Fruit fly (Drosophila melanogaster): ENCODE measurements around the gene CG31659.

DNA sequence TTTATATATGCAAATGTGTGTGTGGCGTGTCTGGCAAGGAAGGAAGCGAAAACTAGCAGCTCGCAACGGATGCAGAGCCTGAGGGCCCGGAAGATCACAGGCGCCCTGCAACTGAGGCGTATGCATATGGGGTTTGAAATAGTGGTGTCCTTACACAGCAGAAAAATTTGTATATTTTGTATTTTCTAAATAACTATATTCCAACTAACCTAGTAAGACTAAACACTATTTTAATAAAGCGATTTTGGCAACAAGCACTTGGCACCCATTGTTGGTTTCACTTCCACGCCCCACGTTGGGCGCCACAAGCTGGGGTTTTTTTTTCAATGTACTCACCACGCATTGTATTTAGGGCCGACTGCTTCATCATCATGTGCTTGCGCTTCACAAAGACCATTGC lies 26.9 kb upstream of the CG31659 start:
- TF ChIP-seq lmd (GFP tag; IDR thresholded peaks at IDR 0.05), result no peak
- no peak for TF ChIP-seq exex (tag; optimal IDR thresholded peaks at IDR 0.05)
- TF ChIP-seq hth (optimal IDR thresholded peaks at IDR 0.05), result no peak
- no peak for TF ChIP-seq psq (GFP tag; optimal IDR thresholded peaks at IDR 0.05)
- no peak for TF ChIP-seq CG11695 (GFP tag; IDR thresholded peaks at IDR 0.05)
- TF ChIP-seq CG13296 (GFP tag; optimal IDR thresholded peaks at IDR 0.05), result no peak
- TF ChIP-seq pb (GFP tag; optimal IDR thresholded peaks at IDR 0.05), result no peak
- no peak for TF ChIP-seq CoRest (tag; optimal IDR thresholded peaks at IDR 0.05)
- TF ChIP-seq wek (GFP tag; optimal IDR thresholded peaks at IDR 0.05), result no peak
- no peak for TF ChIP-seq CG4854 (GFP tag; optimal IDR thresholded peaks at IDR 0.05)
- no peak for TF ChIP-seq fu2 (GFP tag; optimal IDR thresholded peaks at IDR 0.05)

Data from whole organism, embryonic.